Fruit fly (Drosophila melanogaster) whole organism, embryonic: Measurements from ENCODE around the gene TTLL4B.
A peak's percentile ranks its signal among the peaks of the same experiment; 100 is the strongest.

Experiments used
- Aef1 ChIP-seq: fragments of 200-800 bp; sonication (Bioruptor generic); IDR thresholded peaks from 3 replicates; pipeline ENCODE4 v1.3.6; 2022; ENCODE audit warnings: missing biosample characterization, missing genetic modification characterization
- Atf6 ChIP-seq: fragments of 200-800 bp; sonication (Bioruptor generic); IDR thresholded peaks from 2 replicates; pipeline ENCODE4 v1.3.6; 2022; ENCODE audit warnings: missing biosample characterization, missing genetic modification characterization
- Awh ChIP-seq: fragments of 200-800 bp; sonication (Bioruptor generic); IDR thresholded peaks from 2 replicates; pipeline ENCODE4, ENCODE4 v1.3.6; 2022; ENCODE audit warnings: missing biosample characterization, missing genetic modification characterization
- Blimp-1 ChIP-seq: fragments of 200-800 bp; sonication (Bioruptor generic); optimal IDR thresholded peaks from 3 replicates; lab custom pipeline; 2018; ENCODE audit warnings: missing biosample characterization, missing genetic modification characterization, mild to moderate bottlenecking, moderate library complexity, missing genetic modification reagents
- CG11085 ChIP-seq: fragments of 200-800 bp; sonication (Bioruptor generic); IDR thresholded peaks from 2 replicates; pipeline ENCODE4 v1.3.6; 2022; ENCODE audit warnings: missing biosample characterization, missing genetic modification characterization
- CG11504 ChIP-seq: fragments of 200-800 bp; sonication (Bioruptor generic); optimal IDR thresholded peaks from 3 replicates; lab custom pipeline; 2019; ENCODE audit warnings: missing biosample characterization, mild to moderate bottlenecking, missing genetic modification characterization, moderate library complexity
- CG12299 ChIP-seq: fragments of 200-800 bp; sonication (Bioruptor generic); optimal IDR thresholded peaks from 2 replicates; lab custom pipeline; 2018; ENCODE audit warnings: missing biosample characterization, mild to moderate bottlenecking, missing genetic modification characterization
- CG12659 ChIP-seq: fragments of 200-800 bp; sonication (Bioruptor generic); optimal IDR thresholded peaks from 3 replicates; lab custom pipeline; 2017; ENCODE audit warnings: mild to moderate bottlenecking, missing biosample characterization, missing genetic modification reagents, missing genetic modification characterization
- CG12942 ChIP-seq: fragments of 200-800 bp; sonication (Bioruptor generic); optimal IDR thresholded peaks from 3 replicates; lab custom pipeline; 2016; ENCODE audit warnings: missing biosample characterization, missing genetic modification characterization
- CG13424 ChIP-seq: fragments of 200-800 bp; sonication (Bioruptor generic); optimal IDR thresholded peaks from 2 replicates; lab custom pipeline; 2019; ENCODE audit warnings: missing biosample characterization, mild to moderate bottlenecking, missing genetic modification characterization, moderate library complexity
- CG15696 ChIP-seq: fragments of 200-800 bp; sonication (Bioruptor generic); optimal IDR thresholded peaks from 2 replicates; lab custom pipeline; 2019; ENCODE audit warnings: missing biosample characterization, mild to moderate bottlenecking, missing genetic modification characterization, moderate library complexity
- CG1602 ChIP-seq: fragments of 200-800 bp; sonication (Bioruptor generic); optimal IDR thresholded peaks from 3 replicates; lab custom pipeline; 2016; ENCODE audit warnings: missing biosample characterization, missing genetic modification characterization
- CG17385 ChIP-seq: fragments of 200-800 bp; sonication (Bioruptor generic); optimal IDR thresholded peaks from 3 replicates; lab custom pipeline; 2018; ENCODE audit warnings: missing biosample characterization, mild to moderate bottlenecking, missing genetic modification characterization
- CG1832 ChIP-seq: fragments of 200-800 bp; sonication (Bioruptor generic); optimal IDR thresholded peaks from 2 replicates; lab custom pipeline; 2017; ENCODE audit warnings: missing biosample characterization, mild to moderate bottlenecking, missing genetic modification characterization, inconsistent platforms
- CG18619 ChIP-seq: fragments of 200-800 bp; sonication (Bioruptor generic); optimal IDR thresholded peaks from 3 replicates; lab custom pipeline; 2017; ENCODE audit warnings: missing biosample characterization, mild to moderate bottlenecking, missing genetic modification characterization
- CG2129 ChIP-seq: fragments of 200-800 bp; sonication (Bioruptor generic); IDR thresholded peaks from 2 replicates; pipeline ENCODE4 v1.3.6; 2022; ENCODE audit warnings: missing biosample characterization, missing genetic modification characterization; ENCODE audit not compliant: partially characterized antibody
- CG43689 ChIP-seq: fragments of 200-800 bp; sonication (Bioruptor generic); IDR thresholded peaks from 2 replicates; pipeline ENCODE4 v1.3.6; 2022; ENCODE audit warnings: missing biosample characterization, missing genetic modification characterization
- CG5180 ChIP-seq: fragments of 200-800 bp; sonication (Bioruptor generic); optimal IDR thresholded peaks from 3 replicates; lab custom pipeline; 2017; ENCODE audit warnings: missing biosample characterization, missing genetic modification characterization, mild to moderate bottlenecking, moderate library complexity, missing genetic modification reagents
- CG5245 ChIP-seq: fragments of 200-800 bp; sonication (Bioruptor generic); optimal IDR thresholded peaks from 3 replicates; lab custom pipeline; 2016; ENCODE audit warnings: missing biosample characterization, missing genetic modification characterization
- CoRest ChIP-seq: fragments of 200-800 bp; sonication (Bioruptor generic); optimal IDR thresholded peaks from 3 replicates; lab custom pipeline; 2018; ENCODE audit warnings: missing biosample characterization, mild to moderate bottlenecking, missing genetic modification characterization, moderate library complexity
- Dip2 ChIP-seq: fragments of 200-800 bp; sonication (Bioruptor generic); IDR thresholded peaks from 2 replicates; pipeline ENCODE4 v1.3.6; 2022; ENCODE audit warnings: missing biosample characterization, missing genetic modification characterization
- Gug ChIP-seq: fragments of 200-800 bp; sonication (Bioruptor generic); IDR thresholded peaks from 4 replicates; pipeline ENCODE4 v1.3.6; 2022; ENCODE audit warnings: missing biosample characterization, missing genetic modification characterization
- H2.0 ChIP-seq: fragments of 200-800 bp; sonication (Bioruptor generic); IDR thresholded peaks from 2 replicates; pipeline ENCODE4 v1.3.6; 2022; ENCODE audit warnings: missing biosample characterization, missing genetic modification characterization
- HLH54F ChIP-seq: fragments of 200-800 bp; sonication (Bioruptor generic); optimal IDR thresholded peaks from 3 replicates; lab custom pipeline; 2016; ENCODE audit warnings: missing biosample characterization, missing genetic modification characterization
- HmgD ChIP-seq: fragments of 200-800 bp; sonication (Bioruptor generic); optimal IDR thresholded peaks from 3 replicates; lab custom pipeline; 2016; ENCODE audit warnings: missing biosample characterization, missing genetic modification characterization
- Lim3 ChIP-seq: fragments of 200-800 bp; sonication (Bioruptor generic); IDR thresholded peaks from 2 replicates; pipeline ENCODE4 v1.3.6; 2022; ENCODE audit warnings: missing biosample characterization, missing genetic modification characterization
- Nf-YB ChIP-seq: fragments of 200-800 bp; sonication (Bioruptor generic); optimal IDR thresholded peaks from 3 replicates; lab custom pipeline; 2019; ENCODE audit warnings: missing biosample characterization, mild to moderate bottlenecking, missing genetic modification characterization, moderate library complexity
- Oli ChIP-seq: fragments of 200-800 bp; sonication (Bioruptor generic); optimal IDR thresholded peaks from 2 replicates; lab custom pipeline; 2018; ENCODE audit warnings: missing biosample characterization, mild to moderate bottlenecking, missing genetic modification characterization, moderate library complexity
- Xrp1 ChIP-seq: fragments of 200-800 bp; sonication (Bioruptor generic); IDR thresholded peaks from 2 replicates; pipeline ENCODE4 v1.3.6; 2022; ENCODE audit warnings: missing biosample characterization, missing genetic modification characterization
- aop ChIP-seq: fragments of 200-800 bp; sonication (Bioruptor generic); IDR thresholded peaks from 2 replicates; pipeline ENCODE4 v1.3.6; 2022; ENCODE audit warnings: missing biosample characterization, missing genetic modification characterization
- bab2 ChIP-seq: fragments of 200-800 bp; sonication (Bioruptor generic); optimal IDR thresholded peaks from 2 replicates; lab custom pipeline; 2016; ENCODE audit warnings: missing biosample characterization, missing genetic modification characterization
- bigmax ChIP-seq: fragments of 200-800 bp; sonication (Bioruptor generic); optimal IDR thresholded peaks from 2 replicates; lab custom pipeline; 2018; ENCODE audit warnings: missing biosample characterization, mild to moderate bottlenecking, missing genetic modification characterization
- en ChIP-seq: fragments of 200-800 bp; sonication (Bioruptor generic); optimal IDR thresholded peaks from 2 replicates; lab custom pipeline; 2016; ENCODE audit warnings: missing biosample characterization, missing genetic modification characterization
- eyg ChIP-seq: fragments of 200-800 bp; sonication (Bioruptor generic); optimal IDR thresholded peaks from 3 replicates; lab custom pipeline; 2016; ENCODE audit warnings: missing biosample characterization, missing genetic modification characterization
- gfzf ChIP-seq: fragments of 200-800 bp; sonication (Bioruptor generic); optimal IDR thresholded peaks from 2 replicates; lab custom pipeline; 2016; ENCODE audit warnings: missing biosample characterization, mild to moderate bottlenecking, missing genetic modification characterization, moderate library complexity
- h ChIP-seq: fragments of >200 bp; optimal IDR thresholded peaks from 2 replicates; lab custom pipeline; 2017
- hb ChIP-seq: fragments of 200-800 bp; sonication (Bioruptor generic); IDR thresholded peaks from 3 replicates; pipeline ENCODE4 v1.3.6; 2022; ENCODE audit warnings: missing biosample characterization, missing genetic modification characterization; ENCODE audit not compliant: partially characterized antibody
- nerfin-1 ChIP-seq: fragments of 200-800 bp; sonication (Bioruptor generic); optimal IDR thresholded peaks from 3 replicates; lab custom pipeline; 2019; ENCODE audit warnings: missing biosample characterization, mild to moderate bottlenecking, missing genetic modification characterization, moderate library complexity
- nmo ChIP-seq: fragments of 200-800 bp; sonication (Bioruptor generic); optimal IDR thresholded peaks from 2 replicates; lab custom pipeline; 2018; ENCODE audit warnings: missing biosample characterization, mild to moderate bottlenecking, missing genetic modification characterization, moderate library complexity
- org-1 ChIP-seq: fragments of 200-800 bp; sonication (Bioruptor generic); optimal IDR thresholded peaks from 2 replicates; lab custom pipeline; 2017; ENCODE audit warnings: missing biosample characterization, missing genetic modification characterization
- p53 ChIP-seq: fragments of 200-800 bp; sonication (Bioruptor generic); optimal IDR thresholded peaks from 2 replicates; lab custom pipeline; 2016; ENCODE audit warnings: missing biosample characterization, missing genetic modification characterization
- pho ChIP-seq: fragments of 200-800 bp; sonication (Bioruptor generic); optimal IDR thresholded peaks from 2 replicates; lab custom pipeline; 2016; ENCODE audit warnings: missing biosample characterization, missing genetic modification characterization
- pnt ChIP-seq: fragments of 200-800 bp; sonication (Bioruptor generic); optimal IDR thresholded peaks from 3 replicates; lab custom pipeline; 2016; ENCODE audit warnings: missing biosample characterization, missing genetic modification characterization
- scrt ChIP-seq: fragments of 200-800 bp; sonication (Bioruptor generic); optimal IDR thresholded peaks from 2 replicates; lab custom pipeline; 2018; ENCODE audit warnings: missing biosample characterization, mild to moderate bottlenecking, missing genetic modification characterization, moderate library complexity
- slp2 ChIP-seq: fragments of 200-800 bp; sonication (Bioruptor generic); optimal IDR thresholded peaks from 2 replicates; lab custom pipeline; 2016; ENCODE audit warnings: missing biosample characterization, missing genetic modification characterization
- stc ChIP-seq: fragments of 200-800 bp; sonication (Bioruptor generic); IDR thresholded peaks from 2 replicates; pipeline ENCODE4 v1.3.6; 2022; ENCODE audit warnings: missing biosample characterization, missing genetic modification characterization
- tgo ChIP-seq: fragments of 200-800 bp; sonication (Bioruptor generic); IDR thresholded peaks from 3 replicates; pipeline ENCODE4 v1.3.6; 2022; ENCODE audit warnings: missing biosample characterization, missing genetic modification characterization
- ttk ChIP-seq: fragments of 200-800 bp; sonication (Bioruptor generic); IDR thresholded peaks from 2 replicates; pipeline ENCODE4 v2.1.2; 2022; ENCODE audit warnings: missing biosample characterization, missing genetic modification characterization
- wek ChIP-seq: fragments of 200-800 bp; sonication (Bioruptor generic); optimal IDR thresholded peaks from 3 replicates; lab custom pipeline; 2018; ENCODE audit warnings: missing biosample characterization, mild to moderate bottlenecking, missing genetic modification characterization, moderate library complexity
- zfh1 ChIP-seq: fragments of 200-800 bp; sonication (Bioruptor generic); IDR thresholded peaks from 3 replicates; pipeline ENCODE4 v1.3.6; 2022; ENCODE audit warnings: missing biosample characterization, missing genetic modification characterization

TTLL4B gene

DNA sequence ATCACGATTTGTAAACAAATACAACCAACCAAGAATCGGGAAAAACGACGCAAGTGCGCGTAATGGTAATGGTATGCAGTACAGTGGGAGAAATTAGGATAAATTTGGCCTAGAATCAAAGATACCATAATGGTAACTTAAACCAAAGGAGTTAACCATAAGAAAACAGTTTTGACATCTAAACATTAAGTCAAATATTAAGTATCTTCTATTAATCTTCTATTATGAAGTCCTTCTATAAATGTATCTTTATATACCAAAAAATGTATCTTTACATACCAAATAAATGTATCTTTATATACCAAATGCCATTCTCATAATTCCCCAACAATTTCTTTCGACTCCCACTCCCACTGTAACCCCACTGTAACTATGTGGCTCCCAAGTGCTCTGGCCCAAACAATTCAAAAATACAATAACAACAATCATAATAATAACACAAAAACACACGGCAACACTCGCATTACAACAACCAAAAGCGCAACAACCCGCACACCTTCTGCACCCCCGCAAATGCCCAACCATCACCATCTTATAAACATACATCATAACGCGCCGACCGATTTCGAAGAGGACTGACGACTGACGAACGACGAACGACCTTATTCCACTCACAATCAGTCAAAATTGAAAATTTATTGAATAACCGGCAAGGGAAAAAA lies 6.8 kb upstream of the TTLL4B start (continued):
- TF ChIP-seq CG1832 (GFP tag; lab: Kevin White, UChicago) (no peak), en (no peak), pnt (GFP tag; lab: Kevin White, UChicago) (no peak), tgo (no peak), nmo (GFP tag; lab: Kevin White, UChicago) (peak; percentile 36), CG43689 (GFP tag; lab: Robert Waterston, UW) (no peak), bigmax (GFP tag; lab: Kevin White, UChicago) (no peak), eyg (GFP tag; lab: Kevin White, UChicago) (no peak), Nf-YB (GFP tag; lab: Kevin White, UChicago) (no peak), HmgD (GFP tag; lab: Kevin White, UChicago) (no peak), CG17385 (peak; percentile 22)

DNA sequence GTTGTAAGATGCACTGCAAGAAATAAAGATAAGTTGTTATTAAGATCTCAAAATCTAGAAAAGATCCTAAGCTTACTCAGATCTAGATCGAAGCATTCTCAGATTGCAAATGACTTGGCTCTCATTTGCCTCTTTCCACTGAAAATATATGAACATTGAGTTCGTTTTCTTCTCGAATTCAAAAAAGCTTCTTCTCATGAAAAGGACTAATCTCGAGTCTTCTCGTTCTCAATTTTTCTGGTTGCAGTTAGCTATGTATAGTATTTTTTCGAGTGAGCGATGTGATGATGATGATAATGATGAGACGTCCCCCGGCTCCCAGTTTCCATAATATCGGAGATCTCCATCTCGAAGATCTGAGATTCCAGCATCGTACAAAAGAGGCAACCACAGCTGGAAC lies 6.1 kb upstream of the TTLL4B start:
- TF ChIP-seq CG5245 (GFP tag; lab: Kevin White, UChicago) (peak; percentile 3), hb (GFP tag; lab: Robert Waterston, UW) (no peak), Lim3 (GFP tag; lab: Robert Waterston, UW) (no peak), Blimp-1 (GFP tag; lab: Kevin White, UChicago) (peak; percentile 67), Oli (tag; lab: Kevin White, UChicago) (peak; percentile 53), CG11085 (GFP tag; lab: Robert Waterston, UW) (no peak), stc (GFP tag; lab: Robert Waterston, UW) (no peak), Atf6 (GFP tag; lab: Robert Waterston, UW) (no peak), CG12299 (tag; lab: Kevin White, UChicago) (no peak), Awh (GFP tag; lab: Robert Waterston, UW) (no peak), zfh1 (GFP tag; lab: Robert Waterston, UW) (peak; percentile 72), p53 (GFP tag; lab: Kevin White, UChicago) (no peak), h (lab: Kevin White, UChicago) (no peak), HLH54F (GFP tag; lab: Kevin White, UChicago) (no peak), gfzf (GFP tag; lab: Kevin White, UChicago) (no peak), ttk (GFP tag; lab: Robert Waterston, UW) (no peak), Aef1 (GFP tag; lab: Robert Waterston, UW) (no peak), scrt (GFP tag; lab: Kevin White, UChicago) (no peak), CG5180 (no peak), CG15696 (tag; lab: Kevin White, UChicago) (peak; percentile 45), slp2 (GFP tag; lab: Kevin White, UChicago) (peak; percentile 3), wek (no peak), aop (no peak), CoRest (tag; lab: Kevin White, UChicago) (peak; percentile 55), Gug (GFP tag; lab: Robert Waterston, UW) (no peak), CG2129 (GFP tag; lab: Robert Waterston, UW) (no peak), nerfin-1 (tag; lab: Kevin White, UChicago) (peak; percentile 37), pho (GFP tag; lab: Kevin White, UChicago) (no peak), Xrp1 (GFP tag; lab: Robert Waterston, UW) (peak; percentile 68), bab2 (GFP tag; lab: Kevin White, UChicago) (peak; percentile 32), H2.0 (no peak), org-1 (GFP tag; lab: Kevin White, UChicago) (no peak), CG18619 (GFP tag; lab: Kevin White, UChicago) (peak; percentile 37), CG1602 (GFP tag; lab: Kevin White, UChicago) (peak; percentile 5), CG13424 (tag; lab: Kevin White, UChicago) (peak; percentile 57), CG12942 (GFP tag; lab: Kevin White, UChicago) (peak; percentile 21), CG12659 (GFP tag; lab: Kevin White, UChicago) (no peak), CG11504 (tag; lab: Kevin White, UChicago) (peak; percentile 63), Dip2 (GFP tag; lab: Robert Waterston, UW) (no peak)
